Worm (Caenorhabditis elegans) whole organism, late embryonic: Measurements from ENCODE around the gene F28H7.8.

Experiments
- C08G9.2 ChIP-seq: sonication (generic microtip); optimal IDR thresholded peaks from 2 replicates; lab custom pipeline; 2016; ENCODE audit warnings: mild to moderate bottlenecking, missing genetic modification characterization, moderate library complexity, missing compliant biosample characterization
- C38D4.7 ChIP-seq: fragments of 200-800 bp; sonication (Bioruptor generic); optimal IDR thresholded peaks from 2 replicates; lab custom pipeline; 2018; ENCODE audit warnings: mild to moderate bottlenecking, missing genetic modification characterization, moderate library complexity, missing compliant biosample characterization
- F13H6.1 ChIP-seq: sonication (generic microtip); optimal IDR thresholded peaks from 2 replicates; lab custom pipeline; 2016; ENCODE audit warnings: missing genetic modification characterization, missing compliant biosample characterization
- K02D7.2 ChIP-seq: sonication (generic microtip); optimal IDR thresholded peaks from 2 replicates; lab custom pipeline; 2017; ENCODE audit warnings: mild to moderate bottlenecking, missing genetic modification characterization, missing compliant biosample characterization
- K09A11.1 ChIP-seq: sonication (generic microtip); optimal IDR thresholded peaks from 2 replicates; lab custom pipeline; 2017; ENCODE audit warnings: antibody characterized with exemption, mild to moderate bottlenecking, missing genetic modification characterization, missing compliant biosample characterization; ENCODE audit not compliant: insufficient read depth
- Y22D7AL.16 ChIP-seq: sonication (generic microtip); optimal IDR thresholded peaks from 2 replicates; lab custom pipeline; 2016; ENCODE audit warnings: missing genetic modification characterization, missing compliant biosample characterization
- ahr-1 ChIP-seq: sonication (generic microtip); optimal IDR thresholded peaks from 2 replicates; lab custom pipeline; 2016; ENCODE audit warnings: missing genetic modification characterization, missing compliant biosample characterization
- ceh-14 ChIP-seq: sonication (generic microtip); optimal IDR thresholded peaks from 2 replicates; lab custom pipeline; 2016; ENCODE audit warnings: missing genotype, missing genetic modification characterization, missing compliant biosample characterization
- ceh-19 ChIP-seq: fragments of 200-800 bp; sonication (Bioruptor generic); optimal IDR thresholded peaks from 2 replicates; lab custom pipeline; 2018; ENCODE audit warnings: mild to moderate bottlenecking, missing genetic modification characterization, missing compliant biosample characterization
- ceh-31 ChIP-seq: sonication (generic microtip); optimal IDR thresholded peaks from 2 replicates; lab custom pipeline; 2016; ENCODE audit warnings: missing genetic modification characterization, missing compliant biosample characterization
- ceh-34 ChIP-seq: sonication (generic microtip); optimal IDR thresholded peaks from 2 replicates; lab custom pipeline; 2016; ENCODE audit warnings: mild to moderate bottlenecking, missing genetic modification characterization, missing compliant biosample characterization
- ceh-48 ChIP-seq: sonication (generic microtip); optimal IDR thresholded peaks from 2 replicates; lab custom pipeline; 2016; ENCODE audit warnings: missing genetic modification characterization, inconsistent platforms, missing compliant biosample characterization
- ceh-9 ChIP-seq: sonication (generic microtip); optimal IDR thresholded peaks from 2 replicates; lab custom pipeline; 2016; ENCODE audit warnings: mild to moderate bottlenecking, missing genetic modification characterization, inconsistent platforms, missing compliant biosample characterization
- dve-1 ChIP-seq: sonication (generic microtip); optimal IDR thresholded peaks from 2 replicates; lab custom pipeline; 2017; ENCODE audit warnings: antibody characterized with exemption, mild to moderate bottlenecking, missing genetic modification characterization, missing compliant biosample characterization
- elt-2 ChIP-seq: sonication (generic microtip); optimal IDR thresholded peaks from 2 replicates; lab custom pipeline; 2016; ENCODE audit warnings: missing genetic modification reagents, missing genetic modification characterization, missing compliant biosample characterization
- ets-4 ChIP-seq: sonication (generic microtip); optimal IDR thresholded peaks from 2 replicates; lab custom pipeline; 2016; ENCODE audit warnings: missing genetic modification characterization, missing compliant biosample characterization
- fax-1 ChIP-seq: sonication (generic microtip); optimal IDR thresholded peaks from 2 replicates; lab custom pipeline; 2016; ENCODE audit warnings: missing genotype, missing genetic modification characterization, missing compliant biosample characterization
- gmeb-2 ChIP-seq: sonication (generic microtip); optimal IDR thresholded peaks from 2 replicates; lab custom pipeline; 2016; ENCODE audit warnings: missing genetic modification characterization, inconsistent platforms, missing compliant biosample characterization
- hlh-15 ChIP-seq: sonication (generic microtip); optimal IDR thresholded peaks from 2 replicates; lab custom pipeline; 2016; ENCODE audit warnings: missing genetic modification characterization, missing compliant biosample characterization
- hlh-30 ChIP-seq: sonication (generic microtip); optimal IDR thresholded peaks from 2 replicates; lab custom pipeline; 2017; ENCODE audit warnings: antibody characterized with exemption, missing genetic modification characterization, missing compliant biosample characterization; ENCODE audit not compliant: insufficient read depth
- hlh-6 ChIP-seq: sonication (generic microtip); optimal IDR thresholded peaks from 2 replicates; lab custom pipeline; 2016; ENCODE audit warnings: missing genotype, missing genetic modification characterization, missing compliant biosample characterization
- hlh-8 ChIP-seq: sonication (generic microtip); optimal IDR thresholded peaks from 2 replicates; lab custom pipeline; 2016; ENCODE audit warnings: missing genotype, missing genetic modification characterization, missing compliant biosample characterization
- lim-6 ChIP-seq: sonication (generic microtip); optimal IDR thresholded peaks from 2 replicates; lab custom pipeline; 2016; ENCODE audit warnings: missing genetic modification characterization, missing compliant biosample characterization
- lin-11 ChIP-seq: fragments of 200-800 bp; sonication (Bioruptor generic); optimal IDR thresholded peaks from 2 replicates; lab custom pipeline; 2018; ENCODE audit warnings: mild to moderate bottlenecking, missing genetic modification characterization, missing compliant biosample characterization
- nfya-1 ChIP-seq: sonication (generic microtip); optimal IDR thresholded peaks from 2 replicates; lab custom pipeline; 2017; ENCODE audit warnings: missing genetic modification characterization, mild to moderate bottlenecking, missing compliant biosample characterization, antibody characterized with exemption, moderate library complexity
- nhr-232 ChIP-seq: sonication (generic microtip); optimal IDR thresholded peaks from 2 replicates; lab custom pipeline; 2016; ENCODE audit warnings: missing genetic modification characterization, missing compliant biosample characterization
- npax-4 ChIP-seq: sonication (generic microtip); optimal IDR thresholded peaks from 2 replicates; lab custom pipeline; 2016; ENCODE audit warnings: missing genetic modification characterization, missing compliant biosample characterization
- pag-3 ChIP-seq: sonication (generic microtip); optimal IDR thresholded peaks from 2 replicates; lab custom pipeline; 2016; ENCODE audit warnings: missing compliant biosample characterization, missing genetic modification characterization, borderline replicate concordance
- pha-2 ChIP-seq: sonication (generic microtip); optimal IDR thresholded peaks from 2 replicates; lab custom pipeline; 2017; ENCODE audit warnings: mild to moderate bottlenecking, missing genetic modification characterization, missing compliant biosample characterization
- pha-4 ChIP-seq: fragments of 150-350 bp; optimal IDR thresholded peaks from 2 replicates; lab custom pipeline; 2018; ENCODE audit warnings: missing biosample characterization, missing genetic modification reagents, missing genetic modification characterization
- pqm-1 ChIP-seq: sonication (generic microtip); optimal IDR thresholded peaks from 2 replicates; lab custom pipeline; 2016; ENCODE audit warnings: missing genetic modification characterization, missing compliant biosample characterization
- rnt-1 ChIP-seq: sonication (generic microtip); optimal IDR thresholded peaks from 2 replicates; lab custom pipeline; 2016; ENCODE audit warnings: missing genetic modification characterization, missing compliant biosample characterization
- sdc-2 ChIP-seq: sonication (generic microtip); optimal IDR thresholded peaks from 2 replicates; lab custom pipeline; 2016; ENCODE audit warnings: missing genotype, missing genetic modification characterization, missing compliant biosample characterization
- sox-4 ChIP-seq: sonication (generic microtip); optimal IDR thresholded peaks from 2 replicates; lab custom pipeline; 2017; ENCODE audit warnings: mild to moderate bottlenecking, missing genetic modification characterization, inconsistent platforms, missing compliant biosample characterization
- syd-9 ChIP-seq: sonication (generic microtip); optimal IDR thresholded peaks from 2 replicates; lab custom pipeline; 2016; ENCODE audit warnings: mild to moderate bottlenecking, missing genetic modification characterization, moderate library complexity, missing compliant biosample characterization
- ttx-3 ChIP-seq: sonication (generic microtip); optimal IDR thresholded peaks from 2 replicates; lab custom pipeline; 2016; ENCODE audit warnings: missing genetic modification reagents, missing genetic modification characterization, missing compliant biosample characterization
- unc-3 ChIP-seq, 2 experiments: fragments of 200-800 bp in 1 of 2; sonication (Bioruptor generic) in 1 of 2; sonication (generic microtip) in 1 of 2; conservative IDR thresholded peaks in 1 of 2; optimal IDR thresholded peaks in 1 of 2; 2 replicates each; pipeline versions ENCODE4 v1.3.6 to Lab custom; 2016 to 2022; ENCODE audit warnings: missing compliant biosample characterization in 2 of 2, missing genetic modification characterization in 2 of 2, missing genetic modification reagents in 1 of 2
- unc-42 ChIP-seq: sonication (generic microtip); optimal IDR thresholded peaks from 2 replicates; lab custom pipeline; 2016; ENCODE audit warnings: missing genotype, missing genetic modification characterization, missing compliant biosample characterization
- unc-55 ChIP-seq: sonication (generic microtip); optimal IDR thresholded peaks from 2 replicates; lab custom pipeline; 2017; ENCODE audit warnings: missing biosample characterization, missing genetic modification reagents, missing genetic modification characterization
- unc-86 ChIP-seq: sonication (generic microtip); optimal IDR thresholded peaks from 2 replicates; lab custom pipeline; 2016; ENCODE audit warnings: missing genetic modification characterization, missing compliant biosample characterization
- zip-5 ChIP-seq: sonication (generic microtip); optimal IDR thresholded peaks from 2 replicates; lab custom pipeline; 2016; ENCODE audit warnings: missing genetic modification characterization, missing compliant biosample characterization
- ztf-16 ChIP-seq: sonication (generic microtip); optimal IDR thresholded peaks from 2 replicates; lab custom pipeline; 2017; ENCODE audit warnings: missing genetic modification characterization, missing compliant biosample characterization

F28H7.8 gene

ce11 chrV:10802060-10802459, 43.3 kb downstream of the F28H7.8 start:
- TF ChIP-seq ztf-16 (tag; lab: Kevin White, UChicago) (no peak), elt-2 (tag; lab: Kevin White, UChicago) (peak; percentile 46)

- TF ChIP-seq dve-1 = no peak
- no peak for TF ChIP-seq pag-3 (tag; lab: Kevin White, UChicago)
- no peak for TF ChIP-seq ztf-16 (tag; lab: Kevin White, UChicago)
- no peak for TF ChIP-seq sdc-2 (tag; lab: Kevin White, UChicago)
- no peak for TF ChIP-seq ceh-48
- TF ChIP-seq hlh-8 (tag; lab: Kevin White, UChicago) = no peak
- TF ChIP-seq ceh-19 (GFP tag; lab: Kevin White, UChicago) = no peak
- no peak for TF ChIP-seq C08G9.2 (tag; lab: Kevin White, UChicago)
- no peak for TF ChIP-seq pha-2 (tag; lab: Kevin White, UChicago)
- TF ChIP-seq zip-5 (tag; lab: Kevin White, UChicago) = no peak
- no peak for TF ChIP-seq ahr-1 (tag; lab: Kevin White, UChicago)
- no peak for TF ChIP-seq pha-4 (tag; lab: Kevin White, UChicago)
- TF ChIP-seq elt-2 (tag; lab: Kevin White, UChicago) = no peak
- no peak for TF ChIP-seq hlh-15
- no peak for TF ChIP-seq sox-4 (tag; lab: Kevin White, UChicago)
- no peak for TF ChIP-seq unc-86 (tag; lab: Kevin White, UChicago)
- TF ChIP-seq hlh-6 (tag; lab: Kevin White, UChicago) = no peak
- TF ChIP-seq ttx-3 (tag; lab: Kevin White, UChicago) = no peak
These were observed 45.6 kb downstream of the F28H7.8 start, which contains the start of gene secs-1 for ce11 chrV:10804374-10804773. secs-1 (minus strand) TSS chrV:10804474.

- TF ChIP-seq elt-2 (tag; lab: Kevin White, UChicago) = no peak
- TF ChIP-seq pag-3 (tag; lab: Kevin White, UChicago) = no peak
- TF ChIP-seq ceh-9 = no peak
- no peak for TF ChIP-seq zip-5 (tag; lab: Kevin White, UChicago)
- no peak for TF ChIP-seq syd-9 (tag; lab: Kevin White, UChicago)
- no peak for TF ChIP-seq K09A11.1 (tag; lab: Kevin White, UChicago)
- TF ChIP-seq ttx-3 (tag; lab: Kevin White, UChicago) = no peak
- TF ChIP-seq K02D7.2 (tag; lab: Kevin White, UChicago) = no peak
- no peak for TF ChIP-seq hlh-30 (tag; lab: Kevin White, UChicago)
- no peak for TF ChIP-seq hlh-6 (tag; lab: Kevin White, UChicago)
- TF ChIP-seq F13H6.1 = no peak
These were observed 47.2 kb downstream of the F28H7.8 start, which contains the start of gene prp-38 for ce11 chrV:10805934-10806333. prp-38 (minus strand) TSS chrV:10806034.

DNA sequence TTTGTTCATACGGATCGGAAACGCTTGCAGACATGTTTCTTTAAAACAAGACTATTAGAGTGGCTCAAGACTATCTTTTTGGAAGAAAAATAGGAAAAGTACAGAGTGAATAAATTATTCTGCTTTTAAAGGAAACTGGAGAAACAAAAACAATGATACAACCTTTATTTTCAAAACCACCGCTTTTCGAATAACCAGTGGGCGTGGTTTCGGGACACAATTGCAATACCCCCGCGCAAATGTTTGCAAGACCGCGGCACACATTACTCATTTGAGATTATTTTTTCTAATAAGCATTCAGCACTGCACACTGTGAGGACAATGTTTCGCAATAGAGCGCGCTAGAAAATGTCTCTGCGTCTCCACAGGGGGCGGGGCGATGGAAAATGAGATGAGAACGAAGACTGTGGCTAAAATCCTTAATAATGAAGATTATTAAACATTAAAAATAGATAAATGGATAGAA, 49.1 kb downstream of the F28H7.8 start, which contains the start of gene plrg-1:
plrg-1 (minus strand) TSS at position 51 of the 466 bp plus-strand sequence.
- TF ChIP-seq dve-1 (peak; percentile 35), ceh-14 (tag; lab: Kevin White, UChicago) (peak; percentile 95), nhr-232 (peak; percentile 75), F13H6.1 (peak; percentile 77), ets-4 (tag; lab: Kevin White, UChicago) (peak; percentile 60), gmeb-2 (tag; lab: Kevin White, UChicago) (peak; percentile 71), unc-42 (tag; lab: Kevin White, UChicago) (peak; percentile 71), unc-55 (GFP tag; lab: Kevin White, UChicago) (peak; percentile 11), rnt-1 (tag; lab: Kevin White, UChicago) (peak; percentile 90), lim-6 (peak; percentile 74), npax-4 (tag; lab: Kevin White, UChicago) (peak; percentile 57), C38D4.7 (peak; percentile 74), pqm-1 (tag; lab: Kevin White, UChicago) (peak; percentile 46), nfya-1 (tag; lab: Kevin White, UChicago) (peak; percentile 91), ceh-34 (peak; percentile 94), fax-1 (tag; lab: Kevin White, UChicago) (peak; percentile 78), hlh-6 (tag; lab: Kevin White, UChicago) (peak; percentile 91), unc-3 (GFP tag; conservative IDR thresholded peaks at IDR 0.05; lab: Robert Waterston, UW) (peak; percentile 86), unc-3 (tag; optimal IDR thresholded peaks at IDR 0.05; lab: Kevin White, UChicago) (peak; percentile 86), C08G9.2 (tag; lab: Kevin White, UChicago) (peak; percentile 79), sox-4 (tag; lab: Kevin White, UChicago) (peak; percentile 85), lin-11 (tag; lab: Kevin White, UChicago) (peak; percentile 79), Y22D7AL.16 (tag; lab: Kevin White, UChicago) (peak; percentile 63), ceh-31 (peak; percentile 93), hlh-30 (tag; lab: Kevin White, UChicago) (peak; percentile 70), sdc-2 (tag; lab: Kevin White, UChicago) (peak; percentile 79), ceh-9 (no peak), unc-86 (tag; lab: Kevin White, UChicago) (peak; percentile 85), ceh-19 (GFP tag; lab: Kevin White, UChicago) (peak; percentile 93)
